Worm (Caenorhabditis elegans) whole organism, late embryonic: ENCODE results near the gene mct-5.

Experiments used
- K09A11.1 ChIP-seq: sonication (generic microtip); optimal IDR thresholded peaks from 2 replicates; lab custom pipeline; 2017; ENCODE audit warnings: antibody characterized with exemption, mild to moderate bottlenecking, missing genetic modification characterization, missing compliant biosample characterization; ENCODE audit not compliant: insufficient read depth
- T23F11.4 ChIP-seq: fragments of 200-800 bp; sonication (Bioruptor generic); optimal IDR thresholded peaks from 2 replicates; lab custom pipeline; 2018; ENCODE audit warnings: mild to moderate bottlenecking, missing genetic modification characterization, missing compliant biosample characterization
- ama-1 ChIP-seq: fragments of 150-350 bp; optimal IDR thresholded peaks from 2 replicates; lab custom pipeline; 2014
- ceh-45 ChIP-seq: fragments of 200-800 bp; sonication (Bioruptor generic); IDR thresholded peaks from 2 replicates; pipeline ENCODE4 v1.3.6; 2022; ENCODE audit warnings: missing genetic modification reagents, missing genetic modification characterization, missing compliant biosample characterization
- che-1 ChIP-seq: sonication (generic microtip); optimal IDR thresholded peaks from 2 replicates; lab custom pipeline; 2016; ENCODE audit warnings: mild to moderate bottlenecking, missing genetic modification characterization, missing compliant biosample characterization
- elt-2 ChIP-seq: sonication (generic microtip); optimal IDR thresholded peaks from 2 replicates; lab custom pipeline; 2016; ENCODE audit warnings: missing genetic modification reagents, missing genetic modification characterization, missing compliant biosample characterization
- ets-4 ChIP-seq: sonication (generic microtip); optimal IDR thresholded peaks from 2 replicates; lab custom pipeline; 2016; ENCODE audit warnings: missing genetic modification characterization, missing compliant biosample characterization
- fkh-10 ChIP-seq: fragments of 150-350 bp; optimal IDR thresholded peaks from 2 replicates; lab custom pipeline; 2014; ENCODE audit warnings: missing biosample characterization, missing genetic modification reagents, missing genetic modification characterization
- fkh-6 ChIP-seq: sonication (generic microtip); optimal IDR thresholded peaks from 2 replicates; lab custom pipeline; 2016; ENCODE audit warnings: missing genetic modification characterization, missing compliant biosample characterization
- hlh-6 ChIP-seq: sonication (generic microtip); optimal IDR thresholded peaks from 2 replicates; lab custom pipeline; 2016; ENCODE audit warnings: missing genotype, missing genetic modification characterization, missing compliant biosample characterization
- madf-2 ChIP-seq: sonication (generic microtip); optimal IDR thresholded peaks from 2 replicates; lab custom pipeline; 2017; ENCODE audit warnings: missing genetic modification characterization, missing compliant biosample characterization
- nfya-1 ChIP-seq: sonication (generic microtip); optimal IDR thresholded peaks from 2 replicates; lab custom pipeline; 2017; ENCODE audit warnings: missing genetic modification characterization, mild to moderate bottlenecking, missing compliant biosample characterization, antibody characterized with exemption, moderate library complexity
- pqm-1 ChIP-seq: sonication (generic microtip); optimal IDR thresholded peaks from 2 replicates; lab custom pipeline; 2016; ENCODE audit warnings: missing genetic modification characterization, missing compliant biosample characterization

DNA sequence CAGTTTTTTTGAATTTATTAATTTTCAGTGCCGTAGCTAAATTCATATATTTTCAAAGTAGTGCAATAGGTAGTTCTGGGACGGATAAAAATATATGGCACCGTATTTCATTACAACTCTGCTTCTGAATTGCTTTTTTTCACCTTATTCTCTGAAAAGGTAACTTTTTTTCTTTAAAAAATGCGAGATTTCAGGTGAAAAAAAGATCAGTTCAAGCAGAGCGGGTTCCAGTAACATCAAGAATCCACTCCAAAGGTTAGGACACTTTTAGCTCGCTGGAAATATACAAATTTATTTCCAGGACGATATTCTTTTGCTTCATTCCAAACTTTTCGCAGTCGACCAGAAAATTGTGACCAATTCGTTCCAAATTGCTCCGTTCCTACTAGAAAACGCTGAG, 49.7 kb upstream of the mct-5 start, which contains the start of gene T07F8.1:
- TF ChIP-seq nfya-1 (tag; lab: Kevin White, UChicago) (no peak), madf-2 (tag; lab: Kevin White, UChicago) (no peak), ceh-45 (GFP tag; lab: Robert Waterston, UW) (no peak), K09A11.1 (tag; lab: Kevin White, UChicago) (no peak), fkh-10 (GFP tag; lab: Kevin White, UChicago) (no peak), che-1 (tag; lab: Kevin White, UChicago) (no peak), pqm-1 (no peak), hlh-6 (tag; lab: Kevin White, UChicago) (no peak), elt-2 (tag; lab: Kevin White, UChicago) (no peak), ama-1 (lab: Kevin White, UChicago) (no peak), ets-4 (tag; lab: Kevin White, UChicago) (no peak), fkh-6 (tag; lab: Kevin White, UChicago) (no peak), T23F11.4 (GFP tag; lab: Kevin White, UChicago) (no peak)
